Fruit fly (Drosophila melanogaster) whole organism, embryonic: Measurements from ENCODE around the gene st.
A peak's percentile ranks its signal among the peaks of the same experiment; 100 is the strongest.

Experiments
- Bdp1 ChIP-seq: fragments of 200-800 bp; sonication (Bioruptor generic); optimal IDR thresholded peaks from 3 replicates; lab custom pipeline; 2016; ENCODE audit warnings: missing biosample characterization, missing genetic modification characterization
- Blimp-1 ChIP-seq: fragments of 200-800 bp; sonication (Bioruptor generic); optimal IDR thresholded peaks from 3 replicates; lab custom pipeline; 2018; ENCODE audit warnings: missing biosample characterization, missing genetic modification characterization, mild to moderate bottlenecking, moderate library complexity, missing genetic modification reagents
- CG11456 ChIP-seq: fragments of 200-800 bp; sonication (Bioruptor generic); IDR thresholded peaks from 3 replicates; pipeline ENCODE4 v1.3.6; 2022; ENCODE audit warnings: missing biosample characterization, missing genetic modification characterization
- CG11504 ChIP-seq: fragments of 200-800 bp; sonication (Bioruptor generic); optimal IDR thresholded peaks from 3 replicates; lab custom pipeline; 2019; ENCODE audit warnings: missing biosample characterization, mild to moderate bottlenecking, missing genetic modification characterization, moderate library complexity
- CG12391 ChIP-seq: fragments of 200-800 bp; sonication (Bioruptor generic); optimal IDR thresholded peaks from 3 replicates; lab custom pipeline; 2018; ENCODE audit warnings: missing biosample characterization, mild to moderate bottlenecking, missing genetic modification characterization, moderate library complexity
- CG14710 ChIP-seq: fragments of 200-800 bp; sonication (Bioruptor generic); optimal IDR thresholded peaks from 3 replicates; lab custom pipeline; 2019; ENCODE audit warnings: missing biosample characterization, mild to moderate bottlenecking, missing genetic modification characterization, moderate library complexity
- CG1602 ChIP-seq: fragments of 200-800 bp; sonication (Bioruptor generic); optimal IDR thresholded peaks from 3 replicates; lab custom pipeline; 2016; ENCODE audit warnings: missing biosample characterization, missing genetic modification characterization
- CG16813 ChIP-seq: fragments of 200-800 bp; sonication (Bioruptor generic); IDR thresholded peaks from 3 replicates; pipeline ENCODE4 v1.3.6; 2022; ENCODE audit warnings: missing biosample characterization, missing genetic modification characterization; ENCODE audit not compliant: partially characterized antibody
- CG18619 ChIP-seq: fragments of 200-800 bp; sonication (Bioruptor generic); optimal IDR thresholded peaks from 3 replicates; lab custom pipeline; 2017; ENCODE audit warnings: missing biosample characterization, mild to moderate bottlenecking, missing genetic modification characterization
- CG2129 ChIP-seq: fragments of 200-800 bp; sonication (Bioruptor generic); IDR thresholded peaks from 2 replicates; pipeline ENCODE4 v1.3.6; 2022; ENCODE audit warnings: missing biosample characterization, missing genetic modification characterization; ENCODE audit not compliant: partially characterized antibody
- CG2199 ChIP-seq: fragments of 200-800 bp; sonication (Bioruptor generic); IDR thresholded peaks from 3 replicates; pipeline ENCODE4 v1.3.6; 2022; ENCODE audit warnings: missing biosample characterization, missing genetic modification characterization
- CG2712 ChIP-seq: fragments of 200-800 bp; optimal IDR thresholded peaks from 3 replicates; lab custom pipeline; 2019; ENCODE audit warnings: missing biosample characterization, mild to moderate bottlenecking, missing genetic modification characterization, moderate library complexity
- CG30403 ChIP-seq: fragments of 200-800 bp; sonication (Bioruptor generic); optimal IDR thresholded peaks from 3 replicates; lab custom pipeline; 2016; ENCODE audit warnings: missing biosample characterization, missing genetic modification characterization
- CG31441 ChIP-seq: fragments of 200-800 bp; sonication (Bioruptor generic); IDR thresholded peaks from 2 replicates; pipeline ENCODE4 v1.3.6; 2022; ENCODE audit warnings: missing biosample characterization, missing genetic modification characterization
- CG4328 ChIP-seq: fragments of 200-800 bp; sonication (Bioruptor generic); optimal IDR thresholded peaks from 3 replicates; lab custom pipeline; 2017; ENCODE audit warnings: missing biosample characterization, missing genetic modification reagents, missing genetic modification characterization
- CG5180 ChIP-seq: fragments of 200-800 bp; sonication (Bioruptor generic); optimal IDR thresholded peaks from 3 replicates; lab custom pipeline; 2017; ENCODE audit warnings: missing biosample characterization, missing genetic modification characterization, mild to moderate bottlenecking, moderate library complexity, missing genetic modification reagents
- CG6254 ChIP-seq: fragments of 200-800 bp; sonication (Bioruptor generic); optimal IDR thresholded peaks from 3 replicates; lab custom pipeline; 2017; ENCODE audit warnings: mild to moderate bottlenecking, missing biosample characterization, missing genetic modification reagents, missing genetic modification characterization
- CG7372 ChIP-seq: fragments of 200-800 bp; sonication (Bioruptor generic); IDR thresholded peaks from 2 replicates; pipeline ENCODE4 v1.3.6; 2022; ENCODE audit warnings: missing biosample characterization, missing genetic modification characterization
- Fer3 ChIP-seq: fragments of 200-800 bp; sonication (Bioruptor generic); optimal IDR thresholded peaks from 2 replicates; lab custom pipeline; 2018; ENCODE audit warnings: missing biosample characterization, mild to moderate bottlenecking, missing genetic modification characterization, moderate library complexity
- Hr3 ChIP-seq: fragments of 200-800 bp; sonication (Bioruptor generic); optimal IDR thresholded peaks from 3 replicates; lab custom pipeline; 2016; ENCODE audit warnings: missing biosample characterization, missing genetic modification characterization
- Hr51 ChIP-seq, 2 experiments: fragments of 200-800 bp; sonication (Bioruptor generic); optimal IDR thresholded peaks; 2 replicates in 1 of 2; 3 replicates in 1 of 2; lab custom pipeline; 2016 to 2018; ENCODE audit warnings: missing biosample characterization in 2 of 2, missing genetic modification characterization in 2 of 2, mild to moderate bottlenecking in 1 of 2, moderate library complexity in 1 of 2
- Med ChIP-seq: fragments of 200-800 bp; sonication (Bioruptor generic); peaks from one replicate; lab custom pipeline; 2016; ENCODE audit warnings: missing biosample characterization, missing genetic modification characterization, mild to moderate bottlenecking, inconsistent platforms, moderate library complexity
- Meics ChIP-seq: fragments of 200-800 bp; sonication (Bioruptor generic); optimal IDR thresholded peaks from 2 replicates; lab custom pipeline; 2017; ENCODE audit warnings: missing biosample characterization, mild to moderate bottlenecking, missing genetic modification characterization
- PHDP ChIP-seq: fragments of 200-800 bp; sonication (Bioruptor generic); optimal IDR thresholded peaks from 3 replicates; lab custom pipeline; 2018; ENCODE audit warnings: missing biosample characterization, mild to moderate bottlenecking, missing genetic modification characterization, moderate library complexity
- Ptx1 ChIP-seq: fragments of 200-800 bp; sonication (Bioruptor generic); IDR thresholded peaks from 2 replicates; pipeline ENCODE4 v1.3.6; 2022; ENCODE audit warnings: missing biosample characterization, missing genetic modification characterization
- Sox100B ChIP-seq: fragments of 200-800 bp; sonication (Bioruptor generic); optimal IDR thresholded peaks from 3 replicates; lab custom pipeline; 2018; ENCODE audit warnings: missing biosample characterization, mild to moderate bottlenecking, missing genetic modification characterization
- Sox102F ChIP-seq: fragments of 200-800 bp; sonication (Bioruptor generic); optimal IDR thresholded peaks from 2 replicates; lab custom pipeline; 2018; ENCODE audit warnings: missing biosample characterization, mild to moderate bottlenecking, missing genetic modification characterization, moderate library complexity
- az2 ChIP-seq: fragments of 200-800 bp; sonication (Bioruptor generic); optimal IDR thresholded peaks from 3 replicates; lab custom pipeline; 2016; ENCODE audit warnings: missing biosample characterization, missing genetic modification characterization
- bcd ChIP-seq: fragments of 200-800 bp; sonication (Bioruptor generic); optimal IDR thresholded peaks from 2 replicates; lab custom pipeline; 2017; ENCODE audit warnings: missing biosample characterization, mild to moderate bottlenecking, missing genetic modification characterization
- cato ChIP-seq: fragments of 200-800 bp; sonication (Bioruptor generic); optimal IDR thresholded peaks from 2 replicates; lab custom pipeline; 2016; ENCODE audit warnings: missing biosample characterization, missing genetic modification characterization, borderline replicate concordance
- chinmo ChIP-seq: fragments of 200-800 bp; sonication (Bioruptor generic); IDR thresholded peaks from 4 replicates; pipeline ENCODE4 v1.3.6; 2022; ENCODE audit warnings: missing biosample characterization, missing genetic modification characterization; ENCODE audit not compliant: partially characterized antibody
- ci ChIP-seq: fragments of 200-800 bp; sonication (Bioruptor generic); IDR thresholded peaks from 3 replicates; pipeline ENCODE4 v1.3.6; 2022; ENCODE audit warnings: missing biosample characterization, missing genetic modification characterization
- dm ChIP-seq: fragments of 200-800 bp; sonication (Bioruptor generic); optimal IDR thresholded peaks from 3 replicates; lab custom pipeline; 2016; ENCODE audit warnings: missing biosample characterization, missing genetic modification characterization
- dmrt99B ChIP-seq: fragments of 200-800 bp; sonication (Bioruptor generic); optimal IDR thresholded peaks from 2 replicates; lab custom pipeline; 2018; ENCODE audit warnings: missing biosample characterization, mild to moderate bottlenecking, missing genetic modification characterization, moderate library complexity
- dpn ChIP-seq, 2 experiments: fragments of 200-800 bp; sonication (Bioruptor generic); optimal IDR thresholded peaks; 3 replicates each; lab custom pipeline; 2016; ENCODE audit warnings: missing biosample characterization in 2 of 2, missing genetic modification characterization in 2 of 2
- grau ChIP-seq: fragments of 200-800 bp; optimal IDR thresholded peaks from 3 replicates; lab custom pipeline; 2019; ENCODE audit warnings: missing biosample characterization, mild to moderate bottlenecking, missing genetic modification characterization, moderate library complexity
- jigr1 ChIP-seq: fragments of 200-800 bp; sonication (Bioruptor generic); IDR thresholded peaks from 3 replicates; pipeline ENCODE4 v1.3.6; 2022; ENCODE audit warnings: missing biosample characterization, missing genetic modification characterization
- lmd ChIP-seq: fragments of 200-800 bp; sonication (Bioruptor generic); IDR thresholded peaks from 2 replicates; pipeline ENCODE4 v1.3.6; 2022; ENCODE audit warnings: missing biosample characterization, missing genetic modification characterization
- nerfin-2 ChIP-seq: fragments of 200-800 bp; sonication (Bioruptor generic); IDR thresholded peaks from 2 replicates; pipeline ENCODE4 v1.3.6; 2022; ENCODE audit warnings: missing biosample characterization, missing genetic modification characterization; ENCODE audit not compliant: partially characterized antibody
- row ChIP-seq: fragments of 200-800 bp; sonication (Bioruptor generic); IDR thresholded peaks from 3 replicates; pipeline ENCODE4 v1.3.6; 2022; ENCODE audit warnings: missing biosample characterization, missing genetic modification characterization
- slp2 ChIP-seq: fragments of 200-800 bp; sonication (Bioruptor generic); optimal IDR thresholded peaks from 2 replicates; lab custom pipeline; 2016; ENCODE audit warnings: missing biosample characterization, missing genetic modification characterization
- tgo ChIP-seq: fragments of 200-800 bp; sonication (Bioruptor generic); IDR thresholded peaks from 3 replicates; pipeline ENCODE4 v1.3.6; 2022; ENCODE audit warnings: missing biosample characterization, missing genetic modification characterization
- tio ChIP-seq: fragments of 200-800 bp; sonication (Bioruptor generic); optimal IDR thresholded peaks from 2 replicates; lab custom pipeline; 2017; ENCODE audit warnings: missing biosample characterization, missing genetic modification characterization, inconsistent platforms
- trem ChIP-seq: fragments of 200-800 bp; optimal IDR thresholded peaks from 3 replicates; lab custom pipeline; 2019; ENCODE audit warnings: missing biosample characterization, mild to moderate bottlenecking, missing genetic modification characterization, moderate library complexity
- vvl ChIP-seq: fragments of 200-800 bp; sonication (Bioruptor generic); IDR thresholded peaks from 2 replicates; pipeline ENCODE4 v1.3.6; 2022; ENCODE audit warnings: missing biosample characterization, missing genetic modification characterization
- zf30C ChIP-seq: fragments of 200-800 bp; sonication (Bioruptor generic); optimal IDR thresholded peaks from 3 replicates; lab custom pipeline; 2018; ENCODE audit warnings: missing biosample characterization, mild to moderate bottlenecking, missing genetic modification characterization

Gene st

DNA sequence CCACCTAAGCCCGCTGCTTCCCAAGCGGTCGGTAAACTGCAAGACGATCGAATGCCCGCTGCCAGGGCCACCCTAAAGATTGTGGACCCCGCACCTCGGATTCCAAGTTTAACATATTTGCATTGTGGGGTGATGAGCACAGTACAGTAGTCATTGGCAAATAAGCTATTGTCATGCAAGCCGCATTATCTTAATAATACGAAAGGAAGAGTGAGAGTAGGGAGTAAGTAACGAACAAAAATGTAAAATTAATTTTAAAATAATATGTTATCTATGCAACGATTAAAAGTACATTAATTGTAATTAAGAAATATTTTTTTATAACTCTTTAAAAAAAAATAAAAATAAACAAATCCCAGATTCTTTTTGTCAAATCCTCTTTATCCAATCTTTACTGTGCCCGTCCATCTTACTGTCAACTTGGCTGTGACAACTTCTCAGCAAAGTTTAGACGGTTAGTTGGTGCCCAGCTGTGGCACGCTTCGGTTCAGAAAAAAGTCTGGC lies at the start of gene st:
st (plus strand) TSS at position 454 of the 504 bp plus-strand sequence.
- TF ChIP-seq grau (peak; percentile 71), row (GFP tag; lab: Robert Waterston, UW) (peak; percentile 38; the same call in 1 of the 3 replicates), Ptx1 (peak; percentile 19; the same call in 1 of the 2 replicates), CG2712 (tag; lab: Kevin White, UChicago) (peak; percentile 27), Sox100B (GFP tag; lab: Kevin White, UChicago) (no peak), Sox102F (peak; percentile 18), CG7372 (GFP tag; lab: Robert Waterston, UW) (no peak), Med (peak; percentile 69)

- peak; percentile 56 for TF ChIP-seq CG14710 (tag; lab: Kevin White, UChicago)
- TF ChIP-seq Hr51 (GFP tag; optimal IDR thresholded peaks at IDR 0.05; lab: Kevin White, UChicago): peak in 1 of 2 experiments; percentile 24
- TF ChIP-seq Blimp-1 (GFP tag; lab: Kevin White, UChicago): peak; percentile 74
- TF ChIP-seq CG6254 (GFP tag; lab: Kevin White, UChicago): peak; percentile 35
- TF ChIP-seq tgo (GFP tag; lab: Robert Waterston, UW): peak; percentile 35; the same call in 2 of the 3 replicates
- TF ChIP-seq dm (GFP tag; lab: Kevin White, UChicago): no peak
- peak; percentile 36 for TF ChIP-seq Hr3
- TF ChIP-seq vvl (GFP tag; lab: Robert Waterston, UW): peak; percentile 65
- no peak for TF ChIP-seq Fer3 (tag; lab: Kevin White, UChicago)
- TF ChIP-seq nerfin-2 (GFP tag; lab: Robert Waterston, UW): no peak
- TF ChIP-seq CG11504 (tag; lab: Kevin White, UChicago): peak; percentile 99
- 0 out of 3 replicates have a peak, but pooled peaks have one; percentile 17 for TF ChIP-seq CG11456 (GFP tag; lab: Robert Waterston, UW)
- peak; percentile 39 for TF ChIP-seq tio
- peak; percentile 46; the same call in 1 of the 2 replicates for TF ChIP-seq lmd (GFP tag; lab: Robert Waterston, UW)
- no peak for TF ChIP-seq CG4328
- peak; percentile 97 for TF ChIP-seq CG2199 (GFP tag; lab: Robert Waterston, UW)
- peak; percentile 45 for TF ChIP-seq zf30C
- TF ChIP-seq cato (GFP tag; lab: Kevin White, UChicago): no peak
- peak; percentile 43; the same call in 1 of the 4 replicates for TF ChIP-seq chinmo (GFP tag; lab: Robert Waterston, UW)
- TF ChIP-seq CG2129 (GFP tag; lab: Robert Waterston, UW): no peak
- peak; percentile 28 for TF ChIP-seq PHDP
- peak; percentile 98 for TF ChIP-seq CG5180 (GFP tag; lab: Kevin White, UChicago)
- no peak for TF ChIP-seq CG30403 (GFP tag; lab: Kevin White, UChicago)
- no peak for TF ChIP-seq jigr1 (GFP tag; lab: Robert Waterston, UW)
- TF ChIP-seq CG12391 (tag; lab: Kevin White, UChicago): peak; percentile 51
- TF ChIP-seq CG31441: peak; percentile 52; the same call in 1 of the 2 replicates
- TF ChIP-seq bcd (GFP tag; lab: Kevin White, UChicago): peak; percentile 5
- TF ChIP-seq CG16813 (GFP tag; lab: Robert Waterston, UW): no peak
- TF ChIP-seq az2 (GFP tag; lab: Kevin White, UChicago): peak; percentile 36
- TF ChIP-seq slp2 (GFP tag; lab: Kevin White, UChicago): no peak
- TF ChIP-seq CG1602 (GFP tag; lab: Kevin White, UChicago): peak; percentile 32
- TF ChIP-seq dpn (GFP tag; optimal IDR thresholded peaks at IDR 0.05; lab: Kevin White, UChicago): peak in 1 of 2 experiments; percentile 29
- TF ChIP-seq dmrt99B: peak; percentile 22
- peak; percentile 49; the same call in 2 of the 3 replicates for TF ChIP-seq ci (GFP tag; lab: Robert Waterston, UW)
- peak; percentile 2 for TF ChIP-seq trem (tag; lab: Kevin White, UChicago)
- TF ChIP-seq Bdp1: no peak
- no peak for TF ChIP-seq Meics (GFP tag; lab: Kevin White, UChicago)
- peak; percentile 1 for TF ChIP-seq CG18619
Measured at dm6 chr3L:16451887-16452751, 45.3 kb upstream of the st start, which contains the start of gene dsx-c73A. Gene dsx-c73A (minus strand): TSS chr3L:16451958.
